Worm (Caenorhabditis elegans): Measurements from ENCODE around the gene srv-5.
A peak's percentile ranks its signal among the peaks of the same experiment; 100 is the strongest.

The srv-5 gene

ce11 chrX:4209131-4209530, 43.0 kb upstream of the srv-5 start (continued):
- TF ChIP-seq spr-1 (tag; optimal IDR thresholded peaks at IDR 0.05), result peak; percentile 98
- TF ChIP-seq nhr-42 (GFP tag; IDR thresholded peaks at IDR 0.05), result peak; percentile 100
- TF ChIP-seq ZK337.2 (GFP tag; IDR thresholded peaks at IDR 0.05), result peak; percentile 95
- TF ChIP-seq lin-15B (tag; optimal IDR thresholded peaks at IDR 0.05), result peak; percentile 44
- peak; percentile 99 for TF ChIP-seq F37D6.2 (tag; optimal IDR thresholded peaks at IDR 0.05)
- TF ChIP-seq dmd-6 (GFP tag; IDR thresholded peaks at IDR 0.05), result peak; percentile 99
- TF ChIP-seq hif-1 (tag; optimal IDR thresholded peaks at IDR 0.05), result peak; percentile 67 to 91
- peak; percentile 87 for TF ChIP-seq lin-39 (tag; optimal IDR thresholded peaks at IDR 0.05)
- peak; percentile 93 for TF ChIP-seq F44E2.7 (GFP tag; IDR thresholded peaks at IDR 0.05)
- peak; percentile 91 for TF ChIP-seq Y75B8A.6 (GFP tag; IDR thresholded peaks at IDR 0.05)
- TF ChIP-seq gei-8 (GFP tag; optimal IDR thresholded peaks at IDR 0.05), result peak; percentile 50
- TF ChIP-seq ces-1 (GFP tag; optimal IDR thresholded peaks at IDR 0.05), result peak; percentile 94
- peak; percentile 99 for TF ChIP-seq php-3 (GFP tag; IDR thresholded peaks at IDR 0.05)
- TF ChIP-seq daf-19 (GFP tag; conservative IDR thresholded peaks at IDR 0.05), result no peak
- TF ChIP-seq ctbp-1 (GFP tag; IDR thresholded peaks at IDR 0.05), result peak; percentile 99
- TF ChIP-seq nhr-28 (tag; optimal IDR thresholded peaks at IDR 0.05), result peak; percentile 95
- peak; percentile 95 for TF ChIP-seq zip-2 (tag; optimal IDR thresholded peaks at IDR 0.05)
- no peak for TF ChIP-seq ama-1 (optimal IDR thresholded peaks at IDR 0.05)
- peak; percentile 100 for TF ChIP-seq mep-1 (tag; optimal IDR thresholded peaks at IDR 0.05)
- TF ChIP-seq zip-11 (GFP tag; IDR thresholded peaks at IDR 0.05), result peak; percentile 68; the same call in 1 of the 2 replicates
- TF ChIP-seq nhr-41 (GFP tag; IDR thresholded peaks at IDR 0.05), result peak; percentile 88
- TF ChIP-seq nhr-10 (tag; optimal IDR thresholded peaks at IDR 0.05), result peak; percentile 99

DNA sequence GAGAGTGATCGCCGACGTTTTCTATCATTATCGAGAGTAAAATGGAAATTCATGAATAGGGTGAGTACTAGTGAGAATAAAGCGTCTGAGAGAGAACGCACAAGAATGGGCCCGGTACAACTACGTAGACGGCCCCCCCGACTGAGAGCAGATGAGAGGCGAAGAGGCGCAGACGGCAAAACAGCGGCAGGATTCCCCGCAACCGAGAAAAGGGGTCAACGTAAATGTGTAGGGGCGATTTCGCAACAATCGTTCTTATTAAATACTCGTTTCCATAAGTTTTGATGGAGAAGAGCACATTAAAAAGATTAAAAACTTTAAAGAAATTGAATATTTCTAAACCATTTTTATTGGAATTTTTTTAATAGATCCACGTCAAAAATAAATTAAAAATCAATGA, 37.5 kb upstream of the srv-5 start:
- TF ChIP-seq pqm-1 (tag; optimal IDR thresholded peaks at IDR 0.05), result no peak
- TF ChIP-seq D1046.2 (GFP tag; IDR thresholded peaks at IDR 0.05), result no peak
- TF ChIP-seq cey-2 (tag; optimal IDR thresholded peaks at IDR 0.05; ENCODE audit: borderline replicate concordance, insufficient read depth), result no peak
- TF ChIP-seq zfp-3 (GFP tag; conservative IDR thresholded peaks at IDR 0.05), result no peak
- no peak for TF ChIP-seq ceh-82 (tag; optimal IDR thresholded peaks at IDR 0.05)
- peak; percentile 6 for TF ChIP-seq mes-2 (tag; optimal IDR thresholded peaks at IDR 0.05; ENCODE audit: poor library complexity, severe bottlenecking)
- peak in 1 of 2 experiments; percentile 14 for TF ChIP-seq lsy-2 (tag; optimal IDR thresholded peaks at IDR 0.05)
- TF ChIP-seq hlh-11 (tag; optimal IDR thresholded peaks at IDR 0.05), result peak; percentile 33
- no peak for TF ChIP-seq unc-130 (GFP tag; optimal IDR thresholded peaks at IDR 0.05)
- peak; percentile 22 for TF ChIP-seq rbr-2 (tag; optimal IDR thresholded peaks at IDR 0.05)
- no peak for TF ChIP-seq ZK546.5 (tag; optimal IDR thresholded peaks at IDR 0.05)
- TF ChIP-seq dve-1 (tag; optimal IDR thresholded peaks at IDR 0.05; ENCODE audit: insufficient read depth), result no peak
- peak; percentile 45 for TF ChIP-seq set-16 (GFP tag; IDR thresholded peaks at IDR 0.05)
- no peak for TF ChIP-seq dmd-9 (GFP tag; IDR thresholded peaks at IDR 0.05)
- TF ChIP-seq ctbp-1 (GFP tag; IDR thresholded peaks at IDR 0.05), result no peak
- TF ChIP-seq lin-39 (tag; optimal IDR thresholded peaks at IDR 0.05), result no peak
- TF ChIP-seq hlh-30 (tag; optimal IDR thresholded peaks at IDR 0.05; ENCODE audit: insufficient read depth), result no peak
- TF ChIP-seq attf-4 (tag; optimal IDR thresholded peaks at IDR 0.05), result no peak
- TF ChIP-seq hmg-1.1 (GFP tag; IDR thresholded peaks at IDR 0.05), result peak; percentile 52
- TF ChIP-seq gei-8 (GFP tag; optimal IDR thresholded peaks at IDR 0.05), result no peak
- TF ChIP-seq daf-16 (GFP tag; optimal IDR thresholded peaks at IDR 0.05), result no peak
- peak; percentile 7 for TF ChIP-seq daf-16 (tag; optimal IDR thresholded peaks at IDR 0.05)

All from whole organism, L4 larva.